Worm (Caenorhabditis elegans): ENCODE data around the gene thoc-1.

ce11 chrII:751850-752249, 49.9 kb downstream of the thoc-1 start:
- no peak for TF ChIP-seq tra-1 (GFP tag; IDR thresholded peaks at IDR 0.05)
- TF ChIP-seq fkh-10 (GFP tag; optimal IDR thresholded peaks at IDR 0.05) = no peak
- no peak for TF ChIP-seq aly-2 (tag; optimal IDR thresholded peaks at IDR 0.05)
- no peak for TF ChIP-seq ceh-28 (tag; optimal IDR thresholded peaks at IDR 0.05)
- TF ChIP-seq dmd-9 (GFP tag; IDR thresholded peaks at IDR 0.05) = no peak
- no peak for TF ChIP-seq nhr-28 (tag; optimal IDR thresholded peaks at IDR 0.05)
- no peak for TF ChIP-seq zip-2 (tag; optimal IDR thresholded peaks at IDR 0.05)
- no peak for TF ChIP-seq unc-39 (tag; optimal IDR thresholded peaks at IDR 0.05)
- no peak for TF ChIP-seq daf-19 (GFP tag; conservative IDR thresholded peaks at IDR 0.05)

All from whole organism, L4 larva.